Fruit fly (Drosophila melanogaster) whole organism, adult: ENCODE data around the gene sls.
A peak's percentile ranks its signal among the peaks of the same experiment; 100 is the strongest.

Source experiments
- CG11617 ChIP-seq: fragments of 200-800 bp; sonication (Bioruptor generic); optimal IDR thresholded peaks from 2 replicates; lab custom pipeline; 2017; ENCODE audit warnings: mild to moderate bottlenecking, missing biosample characterization, missing genetic modification reagents, missing genetic modification characterization
- CG12768 ChIP-seq: fragments of 200-800 bp; sonication (Bioruptor generic); optimal IDR thresholded peaks from 2 replicates; lab custom pipeline; 2017; ENCODE audit warnings: missing biosample characterization, missing genetic modification characterization, mild to moderate bottlenecking, moderate library complexity, missing genetic modification reagents
- CG14711 ChIP-seq: fragments of 200-800 bp; sonication (Bioruptor generic); optimal IDR thresholded peaks from 2 replicates; lab custom pipeline; 2018; ENCODE audit warnings: missing biosample characterization, mild to moderate bottlenecking, missing genetic modification characterization, moderate library complexity
- CG1620 ChIP-seq: fragments of 200-800 bp; sonication (Bioruptor generic); optimal IDR thresholded peaks from 2 replicates; lab custom pipeline; 2016; ENCODE audit warnings: missing biosample characterization, missing genetic modification characterization
- CG33017 ChIP-seq: fragments of 200-800 bp; sonication (Bioruptor generic); optimal IDR thresholded peaks from 2 replicates; lab custom pipeline; 2018; ENCODE audit warnings: missing biosample characterization, mild to moderate bottlenecking, missing genetic modification characterization, moderate library complexity
- CG5204 ChIP-seq: fragments of 200-800 bp; sonication (Bioruptor generic); optimal IDR thresholded peaks from 2 replicates; lab custom pipeline; 2016; ENCODE audit warnings: missing biosample characterization, missing genetic modification characterization
- CG7045 ChIP-seq: fragments of 200-800 bp; sonication (Bioruptor generic); optimal IDR thresholded peaks from 2 replicates; lab custom pipeline; 2017; ENCODE audit warnings: missing biosample characterization, mild to moderate bottlenecking, missing genetic modification characterization
- CG7101 ChIP-seq: fragments of 200-800 bp; sonication (Bioruptor generic); optimal IDR thresholded peaks from 2 replicates; lab custom pipeline; 2018; ENCODE audit warnings: missing biosample characterization, mild to moderate bottlenecking, missing genetic modification characterization, moderate library complexity
- Clk ChIP-seq: fragments of 200-800 bp; sonication (Bioruptor generic); optimal IDR thresholded peaks from 2 replicates; lab custom pipeline; 2017; ENCODE audit warnings: missing biosample characterization, missing genetic modification characterization
- Crg-1 ChIP-seq: fragments of 200-800 bp; sonication (Bioruptor generic); optimal IDR thresholded peaks from 2 replicates; lab custom pipeline; 2016; ENCODE audit warnings: missing biosample characterization, missing genetic modification characterization
- Hr96 ChIP-seq: fragments of 200-800 bp; sonication (Bioruptor generic); optimal IDR thresholded peaks from 2 replicates; lab custom pipeline; 2016; ENCODE audit warnings: missing biosample characterization, missing genetic modification characterization
- Mnt ChIP-seq: fragments of 200-800 bp; sonication (Bioruptor generic); optimal IDR thresholded peaks from 2 replicates; lab custom pipeline; 2016; ENCODE audit warnings: missing biosample characterization, mild to moderate bottlenecking, missing genetic modification characterization
- bab1 ChIP-seq: fragments of 200-800 bp; sonication (Bioruptor generic); optimal IDR thresholded peaks from 3 replicates; lab custom pipeline; 2019; ENCODE audit warnings: missing biosample characterization, mild to moderate bottlenecking, missing genetic modification characterization, moderate library complexity
- cic ChIP-seq: fragments of 200-800 bp; sonication (Bioruptor generic); optimal IDR thresholded peaks from 2 replicates; lab custom pipeline; 2017; ENCODE audit warnings: missing biosample characterization, mild to moderate bottlenecking, missing genetic modification characterization, moderate library complexity
- cnc ChIP-seq, 2 experiments: fragments of >200 bp; optimal IDR thresholded peaks; 2 replicates each; lab custom pipeline; 2017
- kay ChIP-seq: fragments of 200-800 bp; sonication (Bioruptor generic); peaks from one replicate; lab custom pipeline; 2016; ENCODE audit warnings: missing biosample characterization, missing genetic modification characterization, borderline replicate concordance
- ovo ChIP-seq: fragments of 200-800 bp; sonication (Bioruptor generic); optimal IDR thresholded peaks from 2 replicates; lab custom pipeline; 2016; ENCODE audit warnings: missing biosample characterization, missing genetic modification characterization
- pad ChIP-seq: fragments of 200-800 bp; sonication (Bioruptor generic); optimal IDR thresholded peaks from 3 replicates; lab custom pipeline; 2017; ENCODE audit warnings: missing biosample characterization, missing genetic modification characterization, mild to moderate bottlenecking, moderate library complexity, missing genetic modification reagents
- tj ChIP-seq: fragments of 200-800 bp; sonication (Bioruptor generic); optimal IDR thresholded peaks from 3 replicates; lab custom pipeline; 2017; ENCODE audit warnings: missing biosample characterization, mild to moderate bottlenecking, missing genetic modification characterization, moderate library complexity
- toe ChIP-seq: fragments of 200-800 bp; sonication (Bioruptor generic); optimal IDR thresholded peaks from 2 replicates; lab custom pipeline; 2016; ENCODE audit warnings: missing biosample characterization, missing genetic modification characterization

Gene sls

DNA sequence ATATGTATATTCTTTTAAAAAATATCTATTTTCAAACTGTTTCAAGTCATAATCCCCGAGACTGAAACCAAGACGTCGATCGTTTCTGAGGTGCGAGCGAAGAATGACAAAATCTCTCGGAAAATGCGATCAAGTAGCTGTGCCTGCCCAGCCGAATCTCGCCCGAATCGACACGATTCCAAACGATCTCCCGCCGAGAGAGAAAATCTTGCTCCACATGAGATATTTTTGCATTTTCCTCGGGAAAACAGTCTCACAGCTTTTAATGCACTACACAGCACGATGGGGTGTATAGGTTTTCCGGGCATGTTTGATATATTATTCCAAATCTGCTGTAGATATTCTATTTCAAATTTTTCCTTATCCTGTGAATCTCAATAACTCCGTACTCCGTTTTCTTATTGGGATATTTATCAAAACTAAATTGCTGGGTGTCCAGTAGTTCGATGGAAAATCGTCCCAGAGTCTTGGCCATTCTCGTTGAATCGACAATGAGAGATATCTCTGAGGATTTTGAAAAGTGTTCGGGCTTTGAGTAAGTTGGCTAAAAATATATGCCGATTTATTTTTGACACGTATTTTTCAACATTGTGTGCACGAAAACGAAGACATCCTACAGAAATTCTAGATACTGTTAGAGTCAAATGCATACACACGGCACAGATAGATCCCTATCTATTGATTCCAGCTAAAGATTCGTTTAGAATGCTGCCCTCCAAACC is at the start of gene sls:
Gene sls (minus strand): TSS at position 88 of the 722 bp plus-strand sequence.
- TF ChIP-seq CG12768 (no peak), Crg-1 (GFP tag; lab: Kevin White, UChicago) (no peak), kay (GFP tag; lab: Kevin White, UChicago) (peak; percentile 72), CG11617 (GFP tag; lab: Kevin White, UChicago) (no peak), pad (GFP tag; lab: Kevin White, UChicago) (no peak), cnc (optimal IDR thresholded peaks at IDR 0.05; lab: Kevin White, UChicago) (no peak), Clk (GFP tag; lab: Kevin White, UChicago) (no peak), toe (GFP tag; lab: Kevin White, UChicago) (no peak), CG5204 (GFP tag; lab: Kevin White, UChicago) (peak; percentile 59), cic (GFP tag; lab: Kevin White, UChicago) (no peak), CG33017 (tag; lab: Kevin White, UChicago) (peak; percentile 68), bab1 (GFP tag; lab: Kevin White, UChicago) (no peak), CG7045 (no peak), CG7101 (tag; lab: Kevin White, UChicago) (peak; percentile 62), Hr96 (GFP tag; lab: Kevin White, UChicago) (peak; percentile 26), Mnt (GFP tag; lab: Kevin White, UChicago) (no peak), tj (GFP tag; lab: Kevin White, UChicago) (no peak), ovo (GFP tag; lab: Kevin White, UChicago) (no peak), CG14711 (tag; lab: Kevin White, UChicago) (peak; percentile 65), CG1620 (GFP tag; lab: Kevin White, UChicago) (no peak)

DNA sequence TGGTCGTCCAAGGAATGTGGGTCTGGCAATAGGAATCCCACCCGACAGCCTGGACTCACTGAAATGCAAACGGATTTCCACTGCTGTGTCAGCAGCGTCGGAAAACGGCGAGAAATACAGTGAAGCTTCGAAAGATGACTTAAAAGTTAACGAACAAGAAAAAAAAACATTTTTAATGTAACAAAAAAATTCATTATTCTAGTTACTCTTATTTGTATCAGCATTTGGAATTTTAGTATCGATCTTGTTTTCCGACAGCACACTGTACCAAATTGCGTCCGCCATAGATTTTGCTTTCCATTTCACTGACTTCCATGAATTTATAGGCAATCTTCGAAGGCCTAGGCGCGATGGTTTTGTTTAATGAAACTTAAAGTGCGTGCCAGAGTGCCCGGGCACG is 49.4 kb upstream of the sls start:
- TF ChIP-seq tj (GFP tag; lab: Kevin White, UChicago) (no peak), CG11617 (GFP tag; lab: Kevin White, UChicago) (no peak), Clk (GFP tag; lab: Kevin White, UChicago) (no peak), CG7045 (no peak), pad (GFP tag; lab: Kevin White, UChicago) (no peak), cic (GFP tag; lab: Kevin White, UChicago) (no peak), Hr96 (GFP tag; lab: Kevin White, UChicago) (no peak), Crg-1 (GFP tag; lab: Kevin White, UChicago) (no peak), CG33017 (tag; lab: Kevin White, UChicago) (no peak), CG12768 (no peak), kay (GFP tag; lab: Kevin White, UChicago) (no peak)

DNA sequence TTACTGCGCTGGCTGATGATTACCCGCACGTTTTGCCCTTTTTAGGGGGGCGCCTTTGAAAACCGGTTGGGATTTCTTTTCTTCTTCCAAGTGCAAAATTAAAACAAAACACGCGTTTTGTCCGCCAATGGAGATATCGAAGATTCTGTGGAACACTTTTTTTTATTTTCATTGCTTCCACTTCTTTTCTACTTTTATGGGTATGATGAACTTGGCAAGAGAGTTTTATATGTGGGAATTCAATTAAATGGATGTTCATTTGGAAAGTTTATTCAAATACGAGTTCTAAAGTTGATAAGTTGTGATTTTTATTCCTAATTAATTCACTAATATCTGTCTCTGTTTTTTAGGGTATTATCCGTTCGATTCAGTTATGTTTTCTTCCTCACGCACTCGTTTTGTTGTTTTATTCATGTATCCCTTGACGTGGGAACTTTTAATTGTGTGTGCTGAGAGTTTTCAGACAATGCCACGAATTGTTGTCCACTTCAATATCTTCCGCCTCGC is 48.7 kb upstream of the sls start:
- TF ChIP-seq cic (GFP tag; lab: Kevin White, UChicago) (no peak), CG5204 (GFP tag; lab: Kevin White, UChicago) (no peak), CG7101 (tag; lab: Kevin White, UChicago) (no peak), toe (GFP tag; lab: Kevin White, UChicago) (no peak), Hr96 (GFP tag; lab: Kevin White, UChicago) (no peak), cnc (optimal IDR thresholded peaks at IDR 0.05; lab: Kevin White, UChicago) (no peak), CG14711 (tag; lab: Kevin White, UChicago) (no peak), CG7045 (no peak), pad (GFP tag; lab: Kevin White, UChicago) (no peak), bab1 (GFP tag; lab: Kevin White, UChicago) (no peak), CG33017 (tag; lab: Kevin White, UChicago) (no peak), Clk (GFP tag; lab: Kevin White, UChicago) (no peak)

DNA sequence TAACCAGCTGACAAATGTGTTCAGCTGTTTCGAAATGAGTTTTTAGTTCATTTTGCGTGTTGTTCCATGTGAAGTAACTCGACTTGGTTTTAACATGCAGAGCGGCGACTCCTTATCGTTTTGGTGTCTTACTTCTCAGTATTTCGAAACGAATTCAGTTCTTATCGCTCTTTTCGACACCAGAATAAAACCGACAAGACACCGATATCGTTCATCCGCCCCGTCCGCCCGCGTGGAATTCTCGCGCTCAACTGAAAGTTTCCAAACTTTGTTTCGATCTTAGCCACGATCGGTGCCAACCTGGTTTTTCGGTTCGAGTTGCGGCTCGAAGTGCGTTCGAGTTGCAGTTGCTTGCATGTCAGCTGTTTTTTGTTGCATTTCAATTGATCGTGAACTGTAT is 48.2 kb upstream of the sls start, which contains the start of gene CG15822:
Gene CG15822 (minus strand): TSS at position 256 of the 400 bp plus-strand sequence.
- no peak for TF ChIP-seq kay (GFP tag; lab: Kevin White, UChicago)
- no peak for TF ChIP-seq CG1620 (GFP tag; lab: Kevin White, UChicago)
- TF ChIP-seq CG5204 (GFP tag; lab: Kevin White, UChicago) = no peak
- no peak for TF ChIP-seq Mnt (GFP tag; lab: Kevin White, UChicago)
- no peak for TF ChIP-seq cic (GFP tag; lab: Kevin White, UChicago)
- no peak for TF ChIP-seq CG12768
- no peak for TF ChIP-seq CG7045
- no peak for TF ChIP-seq tj (GFP tag; lab: Kevin White, UChicago)
- TF ChIP-seq Clk (GFP tag; lab: Kevin White, UChicago) = no peak
- TF ChIP-seq CG14711 (tag; lab: Kevin White, UChicago) = no peak
- TF ChIP-seq CG11617 (GFP tag; lab: Kevin White, UChicago) = no peak
- no peak for TF ChIP-seq toe (GFP tag; lab: Kevin White, UChicago)
- no peak for TF ChIP-seq bab1 (GFP tag; lab: Kevin White, UChicago)

DNA sequence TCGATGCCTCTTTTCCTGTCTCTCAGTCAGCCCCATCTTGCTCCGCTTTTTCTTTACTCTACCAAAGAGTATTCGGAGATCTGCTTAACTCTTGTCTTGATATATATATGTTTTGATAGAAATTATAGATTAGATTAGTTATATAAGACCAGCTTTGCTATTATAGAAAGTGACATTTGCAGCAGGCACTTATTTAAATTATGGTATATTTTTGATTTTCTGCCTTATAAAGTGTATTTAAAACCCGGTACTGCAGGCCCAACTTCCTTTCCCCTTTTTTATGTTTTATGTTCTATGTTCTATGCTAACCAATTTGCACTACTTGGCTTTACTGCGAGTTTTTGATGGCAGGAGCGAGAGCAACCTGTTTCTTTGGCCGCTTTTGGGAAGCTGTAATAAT is 47.2 kb upstream of the sls start:
- TF ChIP-seq CG11617 (GFP tag; lab: Kevin White, UChicago) (no peak), cic (GFP tag; lab: Kevin White, UChicago) (no peak), Hr96 (GFP tag; lab: Kevin White, UChicago) (no peak), toe (GFP tag; lab: Kevin White, UChicago) (no peak), CG5204 (GFP tag; lab: Kevin White, UChicago) (no peak), ovo (GFP tag; lab: Kevin White, UChicago) (no peak), CG7101 (tag; lab: Kevin White, UChicago) (no peak), Clk (GFP tag; lab: Kevin White, UChicago) (no peak), cnc (optimal IDR thresholded peaks at IDR 0.05; lab: Kevin White, UChicago) (no peak), tj (GFP tag; lab: Kevin White, UChicago) (no peak), CG12768 (no peak), CG1620 (GFP tag; lab: Kevin White, UChicago) (no peak), pad (GFP tag; lab: Kevin White, UChicago) (no peak), Mnt (GFP tag; lab: Kevin White, UChicago) (no peak), CG33017 (tag; lab: Kevin White, UChicago) (no peak), CG14711 (tag; lab: Kevin White, UChicago) (no peak)
